Worm (Caenorhabditis elegans): ENCODE data around the gene str-208.

- TF ChIP-seq W03F9.2 (tag; optimal IDR thresholded peaks at IDR 0.05) = no peak
- no peak for TF ChIP-seq him-1 (tag; optimal IDR thresholded peaks at IDR 0.05)
- TF ChIP-seq dao-5 (tag; optimal IDR thresholded peaks at IDR 0.05) = no peak
Measured at ce11 chrV:4922024-4922423, 34.6 kb upstream of the str-208 start, which contains the start of gene srh-22.

All from whole organism, L4/young adult.